Fruit fly (Drosophila melanogaster) Kc167 (cell line): ENCODE measurements around the gene Tsp74F.

ENCODE experiments used
- Myc ChIP-seq: fragments of >200 bp; optimal IDR thresholded peaks from 2 replicates; lab custom pipeline; 2017; ENCODE audit warnings: missing external identifiers
- Sin3A ChIP-seq: fragments of >200 bp; optimal IDR thresholded peaks from 2 replicates; lab custom pipeline; 2018; ENCODE audit warnings: missing external identifiers
- insv ChIP-seq: fragments of >200 bp; optimal IDR thresholded peaks from 3 replicates; lab custom pipeline; 2018; ENCODE audit warnings: missing external identifiers
- psq ChIP-seq: fragments of >200 bp; optimal IDR thresholded peaks from 2 replicates; lab custom pipeline; 2017; ENCODE audit warnings: missing external identifiers
- ttk ChIP-seq: sonication (Bioruptor generic); optimal IDR thresholded peaks from 2 replicates; lab custom pipeline; 2017; ENCODE audit warnings: missing external identifiers

DNA sequence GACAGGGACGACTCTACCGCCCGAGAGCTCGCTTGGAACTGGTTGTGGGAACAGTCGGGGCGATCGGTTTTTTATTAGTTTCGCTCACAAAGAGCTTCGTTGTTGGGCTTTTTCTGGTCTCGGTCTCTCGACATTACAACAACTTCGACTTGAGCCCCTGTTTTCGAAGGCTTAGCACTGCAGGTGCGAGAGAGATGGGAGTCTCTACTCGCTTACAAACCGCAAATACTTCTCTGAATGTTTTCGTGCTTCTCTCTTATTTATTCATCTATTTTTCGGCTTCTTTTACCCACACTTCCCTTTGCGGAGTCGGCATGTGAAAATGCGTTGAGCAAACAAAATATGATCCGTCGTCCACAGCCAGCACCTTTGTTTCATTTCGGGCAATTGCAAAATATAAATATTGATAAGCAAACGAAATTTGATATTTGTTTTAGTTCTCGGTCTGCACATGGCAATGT, at the start of gene Tsp74F:
- TF ChIP-seq Sin3A (lab: Kevin White, UChicago): no peak
- TF ChIP-seq Myc (lab: Kevin White, UChicago): no peak
- TF ChIP-seq psq (lab: Kevin White, UChicago): no peak
- TF ChIP-seq insv: no peak
- TF ChIP-seq ttk (lab: Kevin White, UChicago): no peak
